5 worm cellular contexts compared by ENCODE assay signal in genomic region chrII:9933947-9934383, ce11.
TF ChIP-seq lines count a peak whose summit lies in the region.

No protein-coding gene starts in this region.

TF ChIP-seq in whole organism, L1 larva, 84 proteins besides CTCF, POLR2A, EP300 and RAD21 (continues in another document):
- TF ChIP-seq egl-27 (tag; optimal IDR thresholded peaks at IDR 0.05; lab: Kevin White, UChicago) (no peak), vab-15 (tag; optimal IDR thresholded peaks at IDR 0.05; lab: Kevin White, UChicago) (no peak), mep-1 (tag; optimal IDR thresholded peaks at IDR 0.05; lab: Kevin White, UChicago) (no peak), ces-1 (GFP tag; optimal IDR thresholded peaks at IDR 0.05; lab: Kevin White, UChicago) (no peak), mef-2 (tag; optimal IDR thresholded peaks at IDR 0.05; lab: Kevin White, UChicago) (no peak), unc-62 (GFP tag; optimal IDR thresholded peaks at IDR 0.05; lab: Kevin White, UChicago) (no peak), efl-3 (GFP tag; optimal IDR thresholded peaks at IDR 0.05; lab: Kevin White, UChicago) (no peak), ceh-90 (tag; optimal IDR thresholded peaks at IDR 0.05; lab: Kevin White, UChicago) (no peak), tlp-1 (tag; optimal IDR thresholded peaks at IDR 0.05; lab: Kevin White, UChicago) (no peak), nhr-11 (tag; optimal IDR thresholded peaks at IDR 0.05; lab: Kevin White, UChicago) (no peak), ceh-82 (tag; optimal IDR thresholded peaks at IDR 0.05; lab: Kevin White, UChicago) (no peak), unc-130 (tag; optimal IDR thresholded peaks at IDR 0.05; lab: Kevin White, UChicago) (no peak), dsc-1 (tag; optimal IDR thresholded peaks at IDR 0.05; lab: Kevin White, UChicago) (no peak), pag-3 (tag; optimal IDR thresholded peaks at IDR 0.05; lab: Kevin White, UChicago; ENCODE audit: borderline replicate concordance, insufficient read depth) (no peak), efl-1 (optimal IDR thresholded peaks at IDR 0.05; lab: Kevin White, UChicago) (no peak), efl-1 (GFP tag; optimal IDR thresholded peaks at IDR 0.05 in 1 of 2; lab: Kevin White, UChicago) (peak in 1 of 2 experiments; percentile 88), ceh-88 (GFP tag; IDR thresholded peaks at IDR 0.05; lab: Robert Waterston, UW) (no peak), egl-13 (tag; optimal IDR thresholded peaks at IDR 0.05; lab: Kevin White, UChicago) (no peak), jun-1 (tag; optimal IDR thresholded peaks at IDR 0.05; lab: Kevin White, UChicago) (no peak)

TF ChIP-seq in whole organism, L2 larva, 48 proteins besides CTCF, POLR2A, EP300 and RAD21:
- TF ChIP-seq lin-39 (tag; optimal IDR thresholded peaks at IDR 0.05; lab: Kevin White, UChicago) (no peak), nhr-21 (tag; optimal IDR thresholded peaks at IDR 0.05; lab: Kevin White, UChicago) (peak; percentile 14), lin-13 (GFP tag; optimal IDR thresholded peaks at IDR 0.05; lab: Kevin White, UChicago) (peak; percentile 56), nhr-6 (tag; optimal IDR thresholded peaks at IDR 0.05; lab: Kevin White, UChicago) (peak; percentile 44), sma-3 (GFP tag; optimal IDR thresholded peaks at IDR 0.05; lab: Kevin White, UChicago) (peak; percentile 42), ama-1 (optimal IDR thresholded peaks at IDR 0.05; lab: Kevin White, UChicago) (peak; percentile 63), egl-27 (tag; optimal IDR thresholded peaks at IDR 0.05; lab: Kevin White, UChicago) (no peak), nhr-25 (tag; optimal IDR thresholded peaks at IDR 0.05; lab: Kevin White, UChicago) (peak; percentile 27), nhr-11 (tag; optimal IDR thresholded peaks at IDR 0.05; lab: Kevin White, UChicago) (peak; percentile 49), ztf-1 (GFP tag; conservative IDR thresholded peaks at IDR 0.05; lab: Robert Waterston, UW) (no peak), sma-9 (GFP tag; optimal IDR thresholded peaks at IDR 0.05; lab: Kevin White, UChicago) (peak; percentile 24), sma-9 (tag; optimal IDR thresholded peaks at IDR 0.05; lab: Kevin White, UChicago) (no peak)

TF ChIP-seq in whole organism, L3 larva, 47 proteins besides CTCF, POLR2A, EP300 and RAD21 (continues in another document):
- TF ChIP-seq lsy-12 (tag; optimal IDR thresholded peaks at IDR 0.05; lab: Kevin White, UChicago) (peak; percentile 29), ztf-11 (tag; optimal IDR thresholded peaks at IDR 0.05; lab: Kevin White, UChicago) (no peak), nhr-67 (tag; optimal IDR thresholded peaks at IDR 0.05; lab: Kevin White, UChicago) (no peak), ceh-28 (tag; optimal IDR thresholded peaks at IDR 0.05; lab: Kevin White, UChicago) (no peak), nhr-25 (tag; optimal IDR thresholded peaks at IDR 0.05; lab: Kevin White, UChicago) (no peak), elt-2 (tag; optimal IDR thresholded peaks at IDR 0.05; lab: Kevin White, UChicago) (peak; percentile 11), skn-1 (tag; optimal IDR thresholded peaks at IDR 0.05; lab: Kevin White, UChicago) (no peak), ceh-16 (tag; optimal IDR thresholded peaks at IDR 0.05; lab: Kevin White, UChicago) (no peak), nhr-12 (tag; optimal IDR thresholded peaks at IDR 0.05; lab: Kevin White, UChicago) (no peak), pha-4 (tag; optimal IDR thresholded peaks at IDR 0.05; lab: Kevin White, UChicago) (no peak), tbx-2 (tag; optimal IDR thresholded peaks at IDR 0.05; lab: Kevin White, UChicago) (no peak), nhr-28 (tag; optimal IDR thresholded peaks at IDR 0.05; lab: Kevin White, UChicago) (no peak), elt-1 (tag; optimal IDR thresholded peaks at IDR 0.05; lab: Kevin White, UChicago) (no peak), egl-5 (tag; optimal IDR thresholded peaks at IDR 0.05; lab: Kevin White, UChicago) (no peak), fkh-10 (GFP tag; optimal IDR thresholded peaks at IDR 0.05; lab: Kevin White, UChicago) (no peak), fkh-2 (tag; optimal IDR thresholded peaks at IDR 0.05; lab: Kevin White, UChicago) (no peak), jun-1 (tag; optimal IDR thresholded peaks at IDR 0.05; lab: Kevin White, UChicago) (no peak), nhr-43 (tag; optimal IDR thresholded peaks at IDR 0.05; lab: Kevin White, UChicago; ENCODE audit: poor library complexity, severe bottlenecking) (peak; percentile 60), ama-1 (optimal IDR thresholded peaks at IDR 0.05; lab: Kevin White, UChicago) (peak; percentile 92), ZK546.5 (tag; optimal IDR thresholded peaks at IDR 0.05; lab: Kevin White, UChicago) (no peak), sea-2 (GFP tag; optimal IDR thresholded peaks at IDR 0.05; lab: Kevin White, UChicago) (no peak), nfya-1 (tag; optimal IDR thresholded peaks at IDR 0.05; lab: Kevin White, UChicago; ENCODE audit: insufficient read depth) (no peak), unc-62 (GFP tag; optimal IDR thresholded peaks at IDR 0.05; lab: Kevin White, UChicago) (no peak)

TF ChIP-seq in whole organism, L4 larva, 104 proteins besides CTCF, POLR2A, EP300 and RAD21 (continues in another document):
- TF ChIP-seq gei-8 (GFP tag; optimal IDR thresholded peaks at IDR 0.05; lab: Kevin White, UChicago) = peak; percentile 22
- peak; percentile 59; the same call in 1 of the 2 replicates for TF ChIP-seq D1046.2 (GFP tag; IDR thresholded peaks at IDR 0.05; lab: Robert Waterston, UW)
- TF ChIP-seq spr-1 (tag; optimal IDR thresholded peaks at IDR 0.05; lab: Kevin White, UChicago) = no peak
- TF ChIP-seq nhr-10 (tag; optimal IDR thresholded peaks at IDR 0.05; lab: Kevin White, UChicago) = no peak
- peak; percentile 21; the same call in 1 of the 2 replicates for TF ChIP-seq lin-1 (GFP tag; IDR thresholded peaks at IDR 0.05; lab: Robert Waterston, UW)
- no peak for TF ChIP-seq snpc-1.2 (GFP tag; IDR thresholded peaks at IDR 0.05; lab: Robert Waterston, UW)
- no peak for TF ChIP-seq dpl-1 (GFP tag; optimal IDR thresholded peaks at IDR 0.05; lab: Kevin White, UChicago)
- TF ChIP-seq ceh-62 (tag; optimal IDR thresholded peaks at IDR 0.05; lab: Kevin White, UChicago) = no peak
- no peak for TF ChIP-seq nhr-48 (tag; optimal IDR thresholded peaks at IDR 0.05; lab: Kevin White, UChicago)
- no peak for TF ChIP-seq Y5F2A.4 (GFP tag; optimal IDR thresholded peaks at IDR 0.05; lab: Kevin White, UChicago)
- no peak for TF ChIP-seq mxl-3 (GFP tag; optimal IDR thresholded peaks at IDR 0.05; lab: Kevin White, UChicago)
- no peak for TF ChIP-seq ctbp-1 (GFP tag; IDR thresholded peaks at IDR 0.05; lab: Robert Waterston, UW)
- TF ChIP-seq mes-2 (tag; optimal IDR thresholded peaks at IDR 0.05; lab: Kevin White, UChicago; ENCODE audit: poor library complexity, severe bottlenecking) = peak; percentile 17
- TF ChIP-seq nhr-25 (tag; optimal IDR thresholded peaks at IDR 0.05; lab: Kevin White, UChicago; ENCODE audit: borderline replicate concordance, insufficient read depth) = no peak
- TF ChIP-seq lin-13 (GFP tag; optimal IDR thresholded peaks at IDR 0.05; lab: Kevin White, UChicago) = peak; percentile 61
- no peak for TF ChIP-seq nhr-111 (GFP tag; optimal IDR thresholded peaks at IDR 0.05; lab: Kevin White, UChicago)
- TF ChIP-seq Y105C5A.15 (GFP tag; IDR thresholded peaks at IDR 0.05; lab: Robert Waterston, UW) = no peak
- TF ChIP-seq F37D6.2 (tag; optimal IDR thresholded peaks at IDR 0.05; lab: Kevin White, UChicago) = no peak
- TF ChIP-seq dmd-8 (GFP tag; IDR thresholded peaks at IDR 0.05; lab: Robert Waterston, UW) = no peak
- TF ChIP-seq tra-1 (GFP tag; IDR thresholded peaks at IDR 0.05; lab: Robert Waterston, UW) = no peak
- no peak for TF ChIP-seq attf-4 (tag; optimal IDR thresholded peaks at IDR 0.05; lab: Kevin White, UChicago)
- TF ChIP-seq dve-1 (tag; optimal IDR thresholded peaks at IDR 0.05; lab: Kevin White, UChicago; ENCODE audit: insufficient read depth) = peak; percentile 28
- no peak for TF ChIP-seq nhr-42 (GFP tag; IDR thresholded peaks at IDR 0.05; lab: Robert Waterston, UW)

TF ChIP-seq in whole organism, young adult, 124 proteins besides CTCF, POLR2A, EP300 and RAD21 (continues in another document):
- TF ChIP-seq gei-17 (GFP tag; optimal IDR thresholded peaks at IDR 0.05; lab: Kevin White, UChicago) (no peak), D2030.7 (GFP tag; IDR thresholded peaks at IDR 0.05; lab: Robert Waterston, UW) (no peak), tbx-9 (tag; optimal IDR thresholded peaks at IDR 0.05; lab: Kevin White, UChicago; ENCODE audit: borderline replicate concordance) (no peak), nhr-80 (tag; optimal IDR thresholded peaks at IDR 0.05; lab: Kevin White, UChicago) (peak; percentile 18), tbp1 (GFP tag; optimal IDR thresholded peaks at IDR 0.05; lab: Kevin White, UChicago) (peak; percentile 41), B0019.2 (GFP tag; conservative IDR thresholded peaks at IDR 0.05; lab: Robert Waterston, UW) (no peak), Y67H2A.10 (GFP tag; conservative IDR thresholded peaks at IDR 0.05; lab: Robert Waterston, UW) (no peak), ztf-22 (GFP tag; optimal IDR thresholded peaks at IDR 0.05; lab: Kevin White, UChicago) (peak; percentile 21), Y56A3A.18 (GFP tag; IDR thresholded peaks at IDR 0.05; lab: Robert Waterston, UW) (peak; percentile 45; the same call in 1 of the 2 replicates), tlf-1 (GFP tag; optimal IDR thresholded peaks at IDR 0.05; lab: Kevin White, UChicago) (peak; percentile 64), ceh-79 (tag; optimal IDR thresholded peaks at IDR 0.05; lab: Kevin White, UChicago) (peak; percentile 48), lin-35 (GFP tag; optimal IDR thresholded peaks at IDR 0.05; lab: Kevin White, UChicago) (no peak), Y53F4B.3 (GFP tag; IDR thresholded peaks at IDR 0.05; lab: Robert Waterston, UW) (no peak), B0035.1 (tag; optimal IDR thresholded peaks at IDR 0.05; lab: Kevin White, UChicago) (peak; percentile 71), nhr-120 (GFP tag; IDR thresholded peaks at IDR 0.05; lab: Robert Waterston, UW) (no peak), dpl-1 (GFP tag; optimal IDR thresholded peaks at IDR 0.05; lab: Kevin White, UChicago) (no peak), akir-1 (GFP tag; optimal IDR thresholded peaks at IDR 0.05; lab: Kevin White, UChicago) (no peak), unc-62 (GFP tag; optimal IDR thresholded peaks at IDR 0.05; lab: Kevin White, UChicago) (no peak), ceh-91 (GFP tag; IDR thresholded peaks at IDR 0.05; lab: Robert Waterston, UW) (no peak), F52B5.7 (tag; optimal IDR thresholded peaks at IDR 0.05; lab: Kevin White, UChicago) (peak; percentile 20), let-607 (tag; optimal IDR thresholded peaks at IDR 0.05; lab: Kevin White, UChicago) (no peak), Y79H2A.3 (GFP tag; conservative IDR thresholded peaks at IDR 0.05; lab: Robert Waterston, UW) (no peak), zim-3 (tag; optimal IDR thresholded peaks at IDR 0.05; lab: Kevin White, UChicago) (peak; percentile 8), rpc-1 (optimal IDR thresholded peaks at IDR 0.05; lab: Kevin White, UChicago) (no peak), rpc-1 (tag; optimal IDR thresholded peaks at IDR 0.05; lab: Kevin White, UChicago) (no peak), nfya-2 (GFP tag; IDR thresholded peaks at IDR 0.05; lab: Robert Waterston, UW) (no peak), B0261.1 (tag; optimal IDR thresholded peaks at IDR 0.05; lab: Kevin White, UChicago) (no peak), lin-40 (tag; optimal IDR thresholded peaks at IDR 0.05; lab: Kevin White, UChicago) (peak; percentile 60)
